Worm (Caenorhabditis elegans) whole organism, L4 larva: ENCODE measurements around the gene nkat-1.
A peak's percentile ranks its signal among the peaks of the same experiment; 100 is the strongest.

ENCODE experiments used
- D1046.2 ChIP-seq: fragments of 200-800 bp; sonication (Bioruptor generic); IDR thresholded peaks from 2 replicates; pipeline ENCODE4 v1.3.6; 2022; ENCODE audit warnings: missing genetic modification characterization, missing compliant biosample characterization
- F44E2.7 ChIP-seq: fragments of 200-800 bp; sonication (Bioruptor generic); IDR thresholded peaks from 2 replicates; pipeline ENCODE4 v2.1.2; 2022; ENCODE audit warnings: missing genetic modification characterization, missing compliant biosample characterization
- R02D3.7 ChIP-seq: fragments of 150-350 bp; sonication (generic microtip); optimal IDR thresholded peaks from 3 replicates; lab custom pipeline; 2014; ENCODE audit warnings: missing biosample characterization, missing genetic modification characterization
- T26A8.4 ChIP-seq: fragments of 200-800 bp; sonication (Bioruptor generic); IDR thresholded peaks from 2 replicates; pipeline ENCODE4 v1.3.6; 2022; ENCODE audit warnings: missing genetic modification characterization, missing compliant biosample characterization
- Y5F2A.4 ChIP-seq: fragments of 200-800 bp; sonication (Bioruptor generic); optimal IDR thresholded peaks from 2 replicates; lab custom pipeline; 2018; ENCODE audit warnings: mild to moderate bottlenecking, missing genetic modification characterization, missing compliant biosample characterization
- ZK337.2 ChIP-seq: fragments of 200-800 bp; sonication (Bioruptor generic); IDR thresholded peaks from 2 replicates; pipeline ENCODE4 v1.3.6; 2022; ENCODE audit warnings: missing genetic modification reagents, missing genetic modification characterization, missing compliant biosample characterization
- ZK546.5 ChIP-seq, 2 experiments: sonication (generic microtip); optimal IDR thresholded peaks; 2 replicates each; lab custom pipeline; 2017; ENCODE audit warnings: missing biosample characterization in 2 of 2, missing genetic modification characterization in 2 of 2
- ceh-32 ChIP-seq: sonication (generic microtip); optimal IDR thresholded peaks from 2 replicates; lab custom pipeline; 2016; ENCODE audit warnings: mild to moderate bottlenecking, missing genetic modification characterization, missing compliant biosample characterization; ENCODE audit not compliant: poor library complexity
- ceh-62 ChIP-seq: sonication (generic microtip); optimal IDR thresholded peaks from 2 replicates; lab custom pipeline; 2017; ENCODE audit warnings: missing biosample characterization, missing genetic modification characterization
- cey-2 ChIP-seq: sonication (generic microtip); optimal IDR thresholded peaks from 3 replicates; lab custom pipeline; 2017; ENCODE audit warnings: missing genetic modification characterization, mild to moderate bottlenecking, missing compliant biosample characterization, antibody characterized with exemption, borderline replicate concordance; ENCODE audit not compliant: insufficient read depth
- ctbp-1 ChIP-seq: fragments of 200-800 bp; sonication (Bioruptor generic); IDR thresholded peaks from 2 replicates; pipeline ENCODE4 v1.3.6; 2022; ENCODE audit warnings: missing genetic modification reagents, missing genetic modification characterization, missing compliant biosample characterization
- daf-12 ChIP-seq: fragments of 150-350 bp; optimal IDR thresholded peaks from 2 replicates; lab custom pipeline; 2014; ENCODE audit warnings: missing biosample characterization, missing genetic modification reagents, missing genetic modification characterization
- daf-16 ChIP-seq, 3 experiments: sonication (generic microtip); optimal IDR thresholded peaks; 2 replicates each; lab custom pipeline; 2016 to 2017; ENCODE audit warnings: missing genetic modification characterization in 3 of 3, missing genetic modification reagents in 3 of 3, mild to moderate bottlenecking in 2 of 3, missing compliant biosample characterization in 2 of 3, missing biosample characterization in 1 of 3, moderate library complexity in 1 of 3
- daf-19 ChIP-seq: fragments of 200-800 bp; sonication (Bioruptor generic); conservative IDR thresholded peaks from 2 replicates; pipeline ENCODE4 v1.3.6; 2022; ENCODE audit warnings: missing genetic modification characterization, missing compliant biosample characterization
- daf-8 ChIP-seq: fragments of 200-800 bp; sonication (Bioruptor generic); IDR thresholded peaks from 2 replicates; pipeline ENCODE4 v1.3.6; 2022; ENCODE audit warnings: missing genetic modification characterization, missing compliant biosample characterization
- dmd-6 ChIP-seq: fragments of 200-800 bp; sonication (Bioruptor generic); IDR thresholded peaks from 2 replicates; pipeline ENCODE4 v1.3.6; 2022; ENCODE audit warnings: missing genetic modification reagents, missing genetic modification characterization, missing compliant biosample characterization
- egl-27 ChIP-seq: sonication (generic microtip); optimal IDR thresholded peaks from 3 replicates; lab custom pipeline; 2017; ENCODE audit warnings: missing biosample characterization, missing genetic modification reagents, missing genetic modification characterization
- egl-43 ChIP-seq: fragments of 200-800 bp; sonication (Bioruptor generic); IDR thresholded peaks from 2 replicates; pipeline ENCODE4 v1.3.6; 2022; ENCODE audit warnings: missing genetic modification reagents, missing genetic modification characterization, missing compliant biosample characterization
- hif-1 ChIP-seq, 2 experiments: sonication (generic microtip); optimal IDR thresholded peaks; 2 replicates each; lab custom pipeline; 2016 to 2017; ENCODE audit warnings: missing compliant biosample characterization in 2 of 2, missing genetic modification characterization in 2 of 2, missing genetic modification reagents in 2 of 2, missing genotype in 2 of 2, mild to moderate bottlenecking in 1 of 2
- hmg-1.1 ChIP-seq: fragments of 200-800 bp; sonication (Bioruptor generic); IDR thresholded peaks from 2 replicates; pipeline ENCODE4 v1.3.6; 2022; ENCODE audit warnings: missing genetic modification reagents, missing genetic modification characterization, missing compliant biosample characterization
- jun-1 ChIP-seq: fragments of 150-350 bp; optimal IDR thresholded peaks from 2 replicates; lab custom pipeline; 2014; ENCODE audit warnings: missing biosample characterization, missing genetic modification reagents, missing genetic modification characterization
- lim-7 ChIP-seq: fragments of 200-800 bp; sonication (Bioruptor generic); IDR thresholded peaks from 2 replicates; pipeline ENCODE4 v1.3.6; 2022; ENCODE audit warnings: missing genetic modification characterization, missing compliant biosample characterization
- lin-13 ChIP-seq: fragments of 150-350 bp; optimal IDR thresholded peaks from 2 replicates; lab custom pipeline; 2014; ENCODE audit warnings: missing biosample characterization, missing genetic modification reagents, missing genetic modification characterization
- lin-15B ChIP-seq: fragments of 150-350 bp; sonication (generic microtip); optimal IDR thresholded peaks from 3 replicates; lab custom pipeline; 2014; ENCODE audit warnings: missing biosample characterization, missing genetic modification characterization
- lin-39 ChIP-seq: fragments of 150-350 bp; optimal IDR thresholded peaks from 2 replicates; lab custom pipeline; 2014; ENCODE audit warnings: missing biosample characterization, missing genetic modification reagents, missing genetic modification characterization
- lir-3 ChIP-seq: sonication (generic microtip); optimal IDR thresholded peaks from 2 replicates; lab custom pipeline; 2016; ENCODE audit warnings: mild to moderate bottlenecking, missing genetic modification characterization, missing compliant biosample characterization
- lsy-2 ChIP-seq, 2 experiments: fragments of 150-350 bp in 1 of 2; sonication (generic microtip) in 1 of 2; optimal IDR thresholded peaks; 2 replicates each; lab custom pipeline; 2014 to 2017; ENCODE audit warnings: missing biosample characterization in 2 of 2, missing genetic modification characterization in 2 of 2
- madf-9 ChIP-seq: fragments of 200-800 bp; sonication (Bioruptor generic); conservative IDR thresholded peaks from 2 replicates; pipeline ENCODE4 v1.3.6; 2022; ENCODE audit warnings: missing genetic modification reagents, missing genetic modification characterization, missing compliant biosample characterization
- mep-1 ChIP-seq: fragments of 150-350 bp; sonication (generic microtip); optimal IDR thresholded peaks from 3 replicates; lab custom pipeline; 2014; ENCODE audit warnings: missing biosample characterization, missing genetic modification characterization
- mxl-3 ChIP-seq: fragments of 200-800 bp; sonication (Bioruptor generic); optimal IDR thresholded peaks from 2 replicates; lab custom pipeline; 2018; ENCODE audit warnings: mild to moderate bottlenecking, missing genetic modification characterization, missing compliant biosample characterization
- nhr-11 ChIP-seq: fragments of 150-350 bp; optimal IDR thresholded peaks from 2 replicates; lab custom pipeline; 2014; ENCODE audit warnings: missing biosample characterization, missing genetic modification characterization
- nhr-111 ChIP-seq: fragments of 200-800 bp; sonication (Bioruptor generic); optimal IDR thresholded peaks from 2 replicates; lab custom pipeline; 2018; ENCODE audit warnings: mild to moderate bottlenecking, missing genetic modification characterization, missing compliant biosample characterization
- nhr-237 ChIP-seq: sonication (generic microtip); optimal IDR thresholded peaks from 2 replicates; lab custom pipeline; 2017; ENCODE audit warnings: missing biosample characterization, missing genetic modification characterization
- nhr-25 ChIP-seq: sonication (generic microtip); optimal IDR thresholded peaks from 2 replicates; lab custom pipeline; 2017; ENCODE audit warnings: missing genetic modification characterization, mild to moderate bottlenecking, missing compliant biosample characterization, antibody characterized with exemption, moderate library complexity, borderline replicate concordance; ENCODE audit not compliant: insufficient read depth
- nhr-28 ChIP-seq: fragments of 150-350 bp; optimal IDR thresholded peaks from 2 replicates; lab custom pipeline; 2014; ENCODE audit warnings: missing biosample characterization, missing genetic modification characterization
- nhr-41 ChIP-seq: fragments of 200-800 bp; sonication (Bioruptor generic); IDR thresholded peaks from 2 replicates; pipeline ENCODE4 v1.3.6; 2022; ENCODE audit warnings: missing genetic modification reagents, missing genetic modification characterization, missing compliant biosample characterization
- nhr-42 ChIP-seq: fragments of 200-800 bp; sonication (Bioruptor generic); IDR thresholded peaks from 2 replicates; pipeline ENCODE4 v1.3.6; 2022; ENCODE audit warnings: missing genetic modification characterization, missing compliant biosample characterization
- nhr-48 ChIP-seq: sonication (generic microtip); optimal IDR thresholded peaks from 2 replicates; lab custom pipeline; 2016; ENCODE audit warnings: mild to moderate bottlenecking, missing genetic modification characterization, missing compliant biosample characterization
- nhr-6 ChIP-seq: fragments of 150-350 bp; optimal IDR thresholded peaks from 2 replicates; lab custom pipeline; 2014; ENCODE audit warnings: missing biosample characterization, missing genetic modification characterization
- nhr-77 ChIP-seq: fragments of 150-350 bp; optimal IDR thresholded peaks from 2 replicates; lab custom pipeline; 2014; ENCODE audit warnings: missing biosample characterization, missing genetic modification characterization
- php-3 ChIP-seq: fragments of 200-800 bp; sonication (Bioruptor generic); IDR thresholded peaks from 2 replicates; pipeline ENCODE4 v1.3.6; 2022; ENCODE audit warnings: missing genetic modification reagents, missing genetic modification characterization, missing compliant biosample characterization
- pqm-1 ChIP-seq: sonication (generic microtip); optimal IDR thresholded peaks from 2 replicates; lab custom pipeline; 2017; ENCODE audit warnings: missing biosample characterization, missing genetic modification characterization
- sdz-12 ChIP-seq: fragments of 200-800 bp; sonication (Bioruptor generic); optimal IDR thresholded peaks from 2 replicates; lab custom pipeline; 2018; ENCODE audit warnings: mild to moderate bottlenecking, missing genetic modification characterization, missing compliant biosample characterization
- skn-1 ChIP-seq: fragments of 150-350 bp; optimal IDR thresholded peaks from 2 replicates; lab custom pipeline; 2014; ENCODE audit warnings: missing biosample characterization, missing genetic modification characterization
- snpc-4 ChIP-seq: fragments of 150-350 bp; optimal IDR thresholded peaks from 2 replicates; lab custom pipeline; 2014; ENCODE audit warnings: missing biosample characterization, missing genetic modification characterization
- tra-1 ChIP-seq: fragments of 200-800 bp; sonication (Bioruptor generic); IDR thresholded peaks from 2 replicates; pipeline ENCODE4 v1.3.6; 2022; ENCODE audit warnings: missing genetic modification reagents, missing genetic modification characterization, missing compliant biosample characterization
- unc-130 ChIP-seq: sonication (generic microtip); optimal IDR thresholded peaks from 2 replicates; lab custom pipeline; 2016; ENCODE audit warnings: missing genetic modification reagents, missing genetic modification characterization, missing compliant biosample characterization
- unc-39 ChIP-seq: sonication (generic microtip); optimal IDR thresholded peaks from 2 replicates; lab custom pipeline; 2017; ENCODE audit warnings: missing biosample characterization, missing genetic modification characterization
- unc-62 ChIP-seq, 3 experiments: fragments of 150-350 bp in 1 of 3; sonication (generic microtip); optimal IDR thresholded peaks in 2 of 3; peaks in 1 of 3; 1 replicate in 1 of 3; 2 replicates in 2 of 3; lab custom pipeline; 2014 to 2017; ENCODE audit warnings: missing biosample characterization in 3 of 3, missing genetic modification characterization in 3 of 3, missing genetic modification reagents in 3 of 3, missing genotype in 1 of 3
- zfp-2 ChIP-seq: sonication (generic microtip); optimal IDR thresholded peaks from 2 replicates; lab custom pipeline; 2016; ENCODE audit warnings: mild to moderate bottlenecking, missing genetic modification characterization, missing compliant biosample characterization
- zip-2 ChIP-seq: fragments of 150-350 bp; optimal IDR thresholded peaks from 2 replicates; lab custom pipeline; 2014; ENCODE audit warnings: missing biosample characterization, missing genetic modification characterization

nkat-1 gene

ce11 chrX:14146740-14147140 is 6.8 kb upstream of the nkat-1 start (continued):
- TF ChIP-seq nhr-237 (no peak), ctbp-1 (0 out of 2 replicates have a peak, but pooled peaks have one; percentile 20), unc-39 (tag; lab: Kevin White, UChicago) (no peak), hmg-1.1 (peak; percentile 74), tra-1 (peak; percentile 69), dmd-6 (GFP tag; lab: Robert Waterston, UW) (peak; percentile 73), lin-39 (no peak), zfp-2 (tag; lab: Kevin White, UChicago) (no peak), hif-1 (tag; optimal IDR thresholded peaks at IDR 0.05; lab: Kevin White, UChicago) (peak in 1 of 2 experiments; percentile 51), nhr-6 (tag; lab: Kevin White, UChicago) (peak; percentile 90), ceh-32 (tag; lab: Kevin White, UChicago) (no peak), nhr-28 (tag; lab: Kevin White, UChicago) (peak; percentile 96), lim-7 (GFP tag; lab: Robert Waterston, UW) (no peak), skn-1 (tag; lab: Kevin White, UChicago) (no peak), Y5F2A.4 (no peak), nhr-77 (tag; lab: Kevin White, UChicago) (peak; percentile 84), nhr-42 (GFP tag; lab: Robert Waterston, UW) (peak; percentile 41; the same call in 1 of the 2 replicates), snpc-4 (tag; lab: Kevin White, UChicago) (no peak), jun-1 (no peak), ZK337.2 (GFP tag; lab: Robert Waterston, UW) (no peak), ceh-62 (tag; lab: Kevin White, UChicago) (no peak), R02D3.7 (no peak), daf-8 (GFP tag; lab: Robert Waterston, UW) (no peak), mxl-3 (GFP tag; lab: Kevin White, UChicago) (peak; percentile 44), madf-9 (no peak), ZK546.5 (tag; optimal IDR thresholded peaks at IDR 0.05; lab: Kevin White, UChicago) (no peak), unc-62 (GFP tag; optimal IDR thresholded peaks at IDR 0.05 in 1 of 2; lab: Kevin White, UChicago) (peak in 1 of 2 experiments; percentile 96), unc-62 (tag; optimal IDR thresholded peaks at IDR 0.05; lab: Kevin White, UChicago) (no peak), lin-15B (tag; lab: Kevin White, UChicago) (no peak), daf-19 (GFP tag; lab: Robert Waterston, UW) (no peak), nhr-41 (0 out of 2 replicates have a peak, but pooled peaks have one; percentile 33), nhr-25 (tag; lab: Kevin White, UChicago) (peak; percentile 46), F44E2.7 (no peak), php-3 (GFP tag; lab: Robert Waterston, UW) (no peak), lin-13 (no peak), zip-2 (tag; lab: Kevin White, UChicago) (peak; percentile 17), unc-130 (GFP tag; lab: Kevin White, UChicago) (no peak), daf-12 (no peak), lsy-2 (tag; optimal IDR thresholded peaks at IDR 0.05; lab: Kevin White, UChicago) (peak; percentile 44 to 75), lir-3 (no peak), cey-2 (no peak), D1046.2 (GFP tag; lab: Robert Waterston, UW) (no peak), sdz-12 (GFP tag; lab: Kevin White, UChicago) (no peak), T26A8.4 (GFP tag; lab: Robert Waterston, UW) (peak; percentile 50; the same call in 1 of the 2 replicates), nhr-111 (GFP tag; lab: Kevin White, UChicago) (no peak), mep-1 (peak; percentile 88), nhr-48 (tag; lab: Kevin White, UChicago) (peak; percentile 16), egl-27 (tag; lab: Kevin White, UChicago) (no peak), pqm-1 (tag; lab: Kevin White, UChicago) (no peak), nhr-11 (tag; lab: Kevin White, UChicago) (peak; percentile 79), egl-43 (GFP tag; lab: Robert Waterston, UW) (no peak), daf-16 (GFP tag; optimal IDR thresholded peaks at IDR 0.05; lab: Kevin White, UChicago) (peak in 1 of 2 experiments; percentile 86), daf-16 (tag; optimal IDR thresholded peaks at IDR 0.05; lab: Kevin White, UChicago) (peak; percentile 99)
